Worm (Caenorhabditis elegans) whole organism, L3 larva: ENCODE measurements around the gene C41G11.1.

ENCODE experiments used
- ceh-9 ChIP-seq: sonication (generic microtip); optimal IDR thresholded peaks from 2 replicates; lab custom pipeline; 2018; ENCODE audit warnings: missing biosample characterization, missing genetic modification characterization
- lin-15B ChIP-seq: fragments of 150-350 bp; optimal IDR thresholded peaks from 2 replicates; lab custom pipeline; 2014; ENCODE audit warnings: missing biosample characterization, missing genetic modification characterization
- nhr-11 ChIP-seq: fragments of 150-350 bp; optimal IDR thresholded peaks from 2 replicates; lab custom pipeline; 2014; ENCODE audit warnings: missing biosample characterization, missing genetic modification characterization
- nhr-237 ChIP-seq: fragments of 150-350 bp; optimal IDR thresholded peaks from 2 replicates; lab custom pipeline; 2014; ENCODE audit warnings: missing biosample characterization, missing genetic modification characterization
- nhr-25 ChIP-seq: sonication (generic microtip); optimal IDR thresholded peaks from 2 replicates; lab custom pipeline; 2017; ENCODE audit warnings: missing biosample characterization, missing genetic modification characterization
- unc-62 ChIP-seq: fragments of 150-350 bp; sonication (generic microtip); optimal IDR thresholded peaks from 4 replicates; lab custom pipeline; 2014; ENCODE audit warnings: missing biosample characterization, missing genetic modification reagents, missing genetic modification characterization
- zag-1 ChIP-seq: fragments of 150-350 bp; optimal IDR thresholded peaks from 2 replicates; lab custom pipeline; 2014; ENCODE audit warnings: missing biosample characterization, missing genetic modification characterization
- ztf-4 ChIP-seq: fragments of 150-350 bp; optimal IDR thresholded peaks from 2 replicates; lab custom pipeline; 2014; ENCODE audit warnings: missing biosample characterization, missing genetic modification characterization

ce11 chrX:5763292-5763691 lies 43.3 kb upstream of the C41G11.1 start, which contains the start of gene tag-294:
- TF ChIP-seq nhr-237 (tag; lab: Kevin White, UChicago) (no peak), unc-62 (no peak), nhr-11 (tag; lab: Kevin White, UChicago) (no peak), ztf-4 (no peak), ceh-9 (tag; lab: Kevin White, UChicago) (no peak), lin-15B (tag; lab: Kevin White, UChicago) (no peak), nhr-25 (tag; lab: Kevin White, UChicago) (no peak), zag-1 (no peak)
